Worm (Caenorhabditis elegans): ENCODE measurements around the gene exl-1.

The exl-1 gene

DNA sequence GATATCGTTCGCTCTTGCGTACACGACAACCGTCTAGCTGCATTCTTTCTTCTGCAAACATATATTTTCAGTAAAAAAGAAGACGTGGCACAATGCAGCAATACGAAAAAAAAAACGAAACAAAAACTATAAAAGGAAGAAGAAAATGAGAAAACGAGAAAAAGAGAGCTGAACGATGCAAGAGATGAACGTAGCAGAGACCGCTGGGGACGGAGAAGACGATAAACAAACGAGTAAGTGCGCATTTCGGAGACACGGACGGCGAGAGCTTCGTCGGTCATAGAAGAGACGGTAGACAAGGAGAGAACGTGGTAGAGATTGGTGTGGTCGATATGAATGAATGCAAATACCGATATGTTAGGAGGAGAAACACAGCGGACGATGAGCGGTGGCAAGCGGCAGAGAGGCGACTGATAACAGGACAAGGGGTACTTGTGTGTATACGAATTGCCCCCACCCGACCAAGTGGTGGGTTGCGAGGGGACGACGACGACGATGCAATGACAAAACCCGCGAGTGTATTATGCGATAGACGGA is 24.7 kb upstream of the exl-1 start, which contains the start of gene K04B12.2:
K04B12.2 (minus strand) TSS at position 51 of the 537 bp plus-strand sequence.
- TF ChIP-seq cnd-1 (tag; optimal IDR thresholded peaks at IDR 0.05) (no peak), tbx-8 (GFP tag; optimal IDR thresholded peaks at IDR 0.05) (no peak), elt-3 (tag; optimal IDR thresholded peaks at IDR 0.05) (peak; percentile 55), mab-5 (tag; optimal IDR thresholded peaks at IDR 0.05) (no peak), unc-62 (GFP tag; optimal IDR thresholded peaks at IDR 0.05) (peak; percentile 17), sptf-1 (tag; optimal IDR thresholded peaks at IDR 0.05) (peak; percentile 48), ceh-39 (tag; optimal IDR thresholded peaks at IDR 0.05) (peak; percentile 50), hlh-1 (tag; optimal IDR thresholded peaks at IDR 0.05) (peak; percentile 32), ham-2 (GFP tag; optimal IDR thresholded peaks at IDR 0.05) (peak; percentile 72), mls-2 (tag; optimal IDR thresholded peaks at IDR 0.05) (no peak), nhr-237 (tag; optimal IDR thresholded peaks at IDR 0.05) (peak; percentile 33), bed-3 (GFP tag; optimal IDR thresholded peaks at IDR 0.05) (no peak), lsy-2 (tag; optimal IDR thresholded peaks at IDR 0.05) (peak; percentile 46), lin-32 (GFP tag; optimal IDR thresholded peaks at IDR 0.05) (no peak), ceh-43 (GFP tag; optimal IDR thresholded peaks at IDR 0.05) (no peak), snpc-4 (tag; optimal IDR thresholded peaks at IDR 0.05) (no peak), ztf-11 (tag; optimal IDR thresholded peaks at IDR 0.05) (no peak), drap-1 (GFP tag; optimal IDR thresholded peaks at IDR 0.05) (no peak), ces-1 (GFP tag; optimal IDR thresholded peaks at IDR 0.05) (peak; percentile 18), lin-13 (tag; optimal IDR thresholded peaks at IDR 0.05) (peak; percentile 52), elt-1 (tag; optimal IDR thresholded peaks at IDR 0.05; ENCODE audit: borderline replicate concordance, insufficient read depth) (no peak), flh-1 (GFP tag; optimal IDR thresholded peaks at IDR 0.05) (no peak), M03D4.4 (tag; optimal IDR thresholded peaks at IDR 0.05) (no peak), pha-4 (tag; optimal IDR thresholded peaks at IDR 0.05) (peak; percentile 82), mep-1 (tag; optimal IDR thresholded peaks at IDR 0.05) (peak; percentile 51), unc-120 (tag; optimal IDR thresholded peaks at IDR 0.05; ENCODE audit: poor library complexity, severe bottlenecking) (peak; percentile 68), nhr-2 (tag; optimal IDR thresholded peaks at IDR 0.05) (peak; percentile 85)

ce11 chrII:14437116-14437515 is 23.8 kb upstream of the exl-1 start:
- no peak for TF ChIP-seq nhr-28 (tag; optimal IDR thresholded peaks at IDR 0.05)
- TF ChIP-seq cnd-1 (tag; optimal IDR thresholded peaks at IDR 0.05), result no peak
- TF ChIP-seq unc-39 (tag; optimal IDR thresholded peaks at IDR 0.05), result no peak
- no peak for TF ChIP-seq unc-62 (GFP tag; optimal IDR thresholded peaks at IDR 0.05)
- TF ChIP-seq drap-1 (GFP tag; optimal IDR thresholded peaks at IDR 0.05), result no peak
- no peak for TF ChIP-seq M03D4.4 (tag; optimal IDR thresholded peaks at IDR 0.05)
- TF ChIP-seq ham-2 (GFP tag; optimal IDR thresholded peaks at IDR 0.05), result no peak
- TF ChIP-seq unc-120 (tag; optimal IDR thresholded peaks at IDR 0.05; ENCODE audit: poor library complexity, severe bottlenecking), result no peak
- TF ChIP-seq blmp-1 (tag; optimal IDR thresholded peaks at IDR 0.05), result no peak
- no peak for TF ChIP-seq mep-1 (tag; optimal IDR thresholded peaks at IDR 0.05)
- TF ChIP-seq ceh-83 (GFP tag; optimal IDR thresholded peaks at IDR 0.05), result no peak
- peak; percentile 8 for TF ChIP-seq mls-2 (tag; optimal IDR thresholded peaks at IDR 0.05)
- TF ChIP-seq nhr-76 (tag; optimal IDR thresholded peaks at IDR 0.05), result no peak
- TF ChIP-seq lin-32 (GFP tag; optimal IDR thresholded peaks at IDR 0.05), result no peak
- TF ChIP-seq tbx-8 (GFP tag; optimal IDR thresholded peaks at IDR 0.05), result no peak
- no peak for TF ChIP-seq nhr-12 (tag; optimal IDR thresholded peaks at IDR 0.05)
- no peak for TF ChIP-seq sptf-1 (tag; optimal IDR thresholded peaks at IDR 0.05)
- no peak for TF ChIP-seq zip-8 (tag; optimal IDR thresholded peaks at IDR 0.05)
- TF ChIP-seq nhr-2 (tag; optimal IDR thresholded peaks at IDR 0.05), result peak; percentile 87
- no peak for TF ChIP-seq nhr-237 (tag; optimal IDR thresholded peaks at IDR 0.05)
- TF ChIP-seq ceh-43 (GFP tag; optimal IDR thresholded peaks at IDR 0.05), result peak; percentile 43

DNA sequence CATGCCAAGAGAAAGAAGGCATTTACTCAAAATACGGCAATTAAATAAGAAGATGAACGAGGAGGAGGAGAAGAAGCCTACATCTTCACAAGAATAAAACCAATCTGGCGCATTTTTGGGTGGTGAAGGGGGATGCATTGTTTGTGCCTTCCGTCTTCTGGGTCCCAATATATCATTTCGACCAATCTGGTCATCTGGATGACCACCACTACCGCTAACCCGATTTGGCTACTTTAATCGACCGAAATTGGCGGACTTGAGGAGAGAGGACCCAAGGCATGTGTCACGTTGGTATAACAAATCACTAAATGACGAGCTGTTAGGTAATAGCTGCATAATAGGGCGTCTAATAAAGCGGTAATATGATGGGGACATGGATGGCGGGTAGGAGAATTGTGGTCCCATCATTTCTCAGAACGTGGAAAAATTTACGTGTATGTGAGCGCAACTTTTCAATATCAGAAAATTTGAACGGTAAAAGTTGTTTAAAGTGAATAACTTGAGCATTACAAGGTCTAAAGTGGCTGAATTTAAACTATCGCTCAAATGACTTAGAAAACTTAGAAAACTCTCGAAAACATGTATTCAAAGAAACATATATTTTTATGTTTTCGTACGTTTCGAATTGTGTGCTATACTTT is 20.6 kb upstream of the exl-1 start:
- no peak for TF ChIP-seq nhr-237 (tag; optimal IDR thresholded peaks at IDR 0.05)
- TF ChIP-seq elt-1 (tag; optimal IDR thresholded peaks at IDR 0.05; ENCODE audit: borderline replicate concordance, insufficient read depth), result no peak
- peak; percentile 61 for TF ChIP-seq unc-62 (GFP tag; optimal IDR thresholded peaks at IDR 0.05)
- TF ChIP-seq ces-1 (GFP tag; optimal IDR thresholded peaks at IDR 0.05), result peak; percentile 93

Measured in whole organism, mixed stage, embryonic.